Worm (Caenorhabditis elegans): Measurements from ENCODE around the gene T19D12.6.

DNA sequence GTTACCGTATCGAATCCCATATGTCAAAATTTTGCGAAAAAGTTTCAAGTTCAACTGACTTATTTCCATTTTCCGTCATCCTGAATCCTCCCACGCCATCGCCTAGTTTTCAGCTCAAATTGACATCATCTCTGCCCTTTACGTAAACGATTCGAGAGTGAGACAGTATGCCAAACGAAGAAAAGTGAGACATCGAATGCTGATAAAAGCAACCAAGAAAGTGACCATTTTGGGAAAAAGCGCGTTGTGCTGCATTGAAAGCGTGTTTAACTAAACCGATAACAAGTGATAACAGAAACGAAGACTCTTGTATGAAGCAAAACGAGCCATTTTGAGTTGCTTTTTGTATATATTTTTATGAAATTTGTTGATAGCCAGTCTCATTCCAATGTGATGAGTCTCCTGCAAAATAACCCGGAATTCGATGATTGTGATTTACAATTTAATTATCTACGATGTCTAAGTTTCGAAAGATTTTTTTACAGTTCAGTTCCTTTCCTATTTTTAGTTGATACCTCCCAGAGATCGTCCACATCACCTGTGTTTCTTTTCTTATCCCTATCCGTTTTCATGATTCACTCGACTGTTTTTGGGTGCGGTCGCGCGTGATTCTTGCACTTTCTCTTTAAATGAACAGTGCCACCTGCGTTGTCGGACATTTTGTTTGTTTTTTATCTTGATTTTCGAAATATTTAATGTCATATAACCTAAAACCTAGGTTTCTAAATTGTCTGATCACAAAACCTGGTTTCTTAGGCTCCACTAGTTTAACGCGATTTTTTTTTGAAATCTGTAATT is 27.5 kb downstream of the T19D12.6 start:
- TF ChIP-seq nhr-76 (tag; optimal IDR thresholded peaks at IDR 0.05) (no peak), mab-5 (tag; optimal IDR thresholded peaks at IDR 0.05) (no peak), pha-4 (tag; optimal IDR thresholded peaks at IDR 0.05) (no peak), nhr-12 (tag; optimal IDR thresholded peaks at IDR 0.05) (no peak), lsy-2 (tag; optimal IDR thresholded peaks at IDR 0.05) (no peak), ztf-11 (tag; optimal IDR thresholded peaks at IDR 0.05) (no peak), blmp-1 (tag; optimal IDR thresholded peaks at IDR 0.05) (no peak), elt-3 (tag; optimal IDR thresholded peaks at IDR 0.05) (no peak), ces-1 (GFP tag; optimal IDR thresholded peaks at IDR 0.05) (no peak), sptf-1 (tag; optimal IDR thresholded peaks at IDR 0.05) (no peak)

Data from whole organism, mixed stage, embryonic.